Worm (Caenorhabditis elegans) whole organism, midembryonic: Measurements from ENCODE around the gene nlt-1.

Experiments
- flt-1 ChIP-seq: fragments of 200-800 bp; sonication (Bioruptor generic); IDR thresholded peaks from 2 replicates; pipeline ENCODE4 v1.3.6; 2022; ENCODE audit warnings: missing genetic modification characterization, missing compliant biosample characterization
- klf-2 ChIP-seq: fragments of 200-800 bp; sonication (Bioruptor generic); conservative IDR thresholded peaks from 2 replicates; pipeline ENCODE4 v1.3.6; 2022; ENCODE audit warnings: missing genetic modification reagents, missing genetic modification characterization, missing compliant biosample characterization
- med-1 ChIP-seq: sonication (generic microtip); optimal IDR thresholded peaks from 2 replicates; lab custom pipeline; 2017; ENCODE audit warnings: missing genetic modification characterization, mild to moderate bottlenecking, missing compliant biosample characterization, antibody characterized with exemption, missing genetic modification reagents; ENCODE audit not compliant: insufficient read depth
- ztf-23 ChIP-seq: fragments of 200-800 bp; sonication (Bioruptor generic); IDR thresholded peaks from 2 replicates; pipeline ENCODE4 v1.3.6; 2022; ENCODE audit warnings: missing genetic modification reagents, missing genetic modification characterization, missing compliant biosample characterization

ce11 chrII:9970438-9971092 lies 30.4 kb downstream of the nlt-1 start, which contains the start of gene R53.5:
- TF ChIP-seq flt-1 (GFP tag; lab: Robert Waterston, UW): no peak
- no peak for TF ChIP-seq med-1 (GFP tag; lab: Kevin White, UChicago)
- TF ChIP-seq ztf-23: no peak
- TF ChIP-seq klf-2 (GFP tag; lab: Robert Waterston, UW): no peak
